Fruit fly (Drosophila melanogaster) S2 (cell line): ENCODE results near the gene Nckx30C.

Experiments used
- CG8478 ChIP-seq: fragments of >200 bp; optimal IDR thresholded peaks from 2 replicates; lab custom pipeline; 2018
- CTCF ChIP-seq, 2 experiments: fragments of >200 bp; optimal IDR thresholded peaks; 2 replicates each; lab custom pipeline; 2018

- no peak for TF ChIP-seq CTCF (optimal IDR thresholded peaks at IDR 0.05; lab: Kevin White, UChicago)
- no peak for TF ChIP-seq CG8478 (lab: Kevin White, UChicago)
These were observed 8.5 kb upstream of the Nckx30C start for dm6 chr2L:9754817-9755216.
